Worm (Caenorhabditis elegans) whole organism, young adult: ENCODE results near the gene spp-12.

Experiments
- B0035.1 ChIP-seq: sonication (generic microtip); optimal IDR thresholded peaks from 2 replicates; lab custom pipeline; 2016; ENCODE audit warnings: missing genetic modification characterization, mild to moderate bottlenecking, missing compliant biosample characterization, missing genotype, missing genetic modification reagents
- B0261.1 ChIP-seq: sonication (generic microtip); optimal IDR thresholded peaks from 2 replicates; lab custom pipeline; 2016; ENCODE audit warnings: mild to moderate bottlenecking, missing genetic modification characterization, moderate library complexity, missing compliant biosample characterization
- F22D6.2 ChIP-seq: sonication (generic microtip); optimal IDR thresholded peaks from 2 replicates; lab custom pipeline; 2016; ENCODE audit warnings: mild to moderate bottlenecking, missing genetic modification characterization, missing compliant biosample characterization
- F33H1.4 ChIP-seq: fragments of 200-800 bp; sonication (Bioruptor generic); IDR thresholded peaks from 2 replicates; pipeline ENCODE4 v1.3.6; 2022; ENCODE audit warnings: missing genetic modification reagents, missing genetic modification characterization, missing compliant biosample characterization
- F49E8.2 ChIP-seq: sonication (generic microtip); optimal IDR thresholded peaks from 3 replicates; lab custom pipeline; 2017; ENCODE audit warnings: missing genetic modification characterization, mild to moderate bottlenecking, missing compliant biosample characterization, antibody characterized with exemption, moderate library complexity; ENCODE audit not compliant: insufficient read depth
- F52B5.7 ChIP-seq: sonication (generic microtip); optimal IDR thresholded peaks from 2 replicates; lab custom pipeline; 2016; ENCODE audit warnings: mild to moderate bottlenecking, missing genetic modification characterization, missing compliant biosample characterization
- F57C9.4 ChIP-seq: sonication (generic microtip); optimal IDR thresholded peaks from 2 replicates; lab custom pipeline; 2017; ENCODE audit warnings: mild to moderate bottlenecking, missing genetic modification characterization, missing compliant biosample characterization
- T07F8.4 ChIP-seq: sonication (generic microtip); optimal IDR thresholded peaks from 2 replicates; lab custom pipeline; 2016; ENCODE audit warnings: mild to moderate bottlenecking, missing genetic modification characterization, moderate library complexity, missing compliant biosample characterization
- Y95B8A.8 ChIP-seq: fragments of 200-800 bp; sonication (Bioruptor generic); IDR thresholded peaks from 2 replicates; pipeline ENCODE4 v1.3.6; 2022; ENCODE audit warnings: missing genetic modification reagents, missing genetic modification characterization, missing compliant biosample characterization
- akir-1 ChIP-seq: fragments of 200-800 bp; sonication (Bioruptor generic); optimal IDR thresholded peaks from 2 replicates; lab custom pipeline; 2018; ENCODE audit warnings: mild to moderate bottlenecking, missing genetic modification characterization, moderate library complexity, missing compliant biosample characterization
- aptf-2 ChIP-seq: fragments of 200-800 bp; sonication (Bioruptor generic); conservative IDR thresholded peaks from 2 replicates; pipeline ENCODE4 v1.3.6; 2022; ENCODE audit warnings: missing genetic modification reagents, missing genetic modification characterization, missing compliant biosample characterization
- attf-3 ChIP-seq: fragments of 200-800 bp; sonication (Bioruptor generic); conservative IDR thresholded peaks from 2 replicates; pipeline ENCODE4 v1.3.6; 2022; ENCODE audit warnings: missing genetic modification reagents, missing genetic modification characterization, missing compliant biosample characterization
- bed-1 ChIP-seq: fragments of 200-800 bp; sonication (Bioruptor generic); IDR thresholded peaks from 2 replicates; pipeline ENCODE4 v1.3.6; 2022; ENCODE audit warnings: missing genetic modification reagents, missing genetic modification characterization, missing compliant biosample characterization
- ceh-100 ChIP-seq: fragments of 200-800 bp; sonication (Bioruptor generic); IDR thresholded peaks from 2 replicates; pipeline ENCODE4 v1.3.6; 2022; ENCODE audit warnings: missing genetic modification reagents, missing genetic modification characterization, missing compliant biosample characterization
- ceh-40 ChIP-seq: fragments of 200-800 bp; sonication (Bioruptor generic); IDR thresholded peaks from 2 replicates; pipeline ENCODE4 v1.3.6; 2022; ENCODE audit warnings: missing genetic modification characterization, missing compliant biosample characterization
- ceh-79 ChIP-seq: sonication (generic microtip); optimal IDR thresholded peaks from 2 replicates; lab custom pipeline; 2017; ENCODE audit warnings: mild to moderate bottlenecking, missing genetic modification characterization, missing compliant biosample characterization
- dpff-1 ChIP-seq: sonication (generic microtip); optimal IDR thresholded peaks from 2 replicates; lab custom pipeline; 2017; ENCODE audit warnings: mild to moderate bottlenecking, missing genetic modification characterization, missing compliant biosample characterization
- gei-17 ChIP-seq: fragments of 200-800 bp; sonication (Bioruptor generic); optimal IDR thresholded peaks from 2 replicates; lab custom pipeline; 2018; ENCODE audit warnings: mild to moderate bottlenecking, missing genetic modification characterization, missing compliant biosample characterization
- hmg-20 ChIP-seq: fragments of 200-800 bp; sonication (Bioruptor generic); IDR thresholded peaks from 2 replicates; pipeline ENCODE4 v1.3.6; 2022; ENCODE audit warnings: missing genetic modification reagents, missing genetic modification characterization, missing compliant biosample characterization
- hsf-1 ChIP-seq: fragments of 200-800 bp; sonication (Bioruptor generic); IDR thresholded peaks from 2 replicates; pipeline ENCODE4 v1.3.6; 2022; ENCODE audit warnings: missing genetic modification reagents, missing genetic modification characterization, missing compliant biosample characterization
- lin-40 ChIP-seq: sonication (generic microtip); optimal IDR thresholded peaks from 2 replicates; lab custom pipeline; 2016; ENCODE audit warnings: missing genetic modification characterization, mild to moderate bottlenecking, missing compliant biosample characterization, missing genotype, missing genetic modification reagents
- lin-54 ChIP-seq: fragments of 200-800 bp; sonication (Bioruptor generic); optimal IDR thresholded peaks from 2 replicates; lab custom pipeline; 2018; ENCODE audit warnings: mild to moderate bottlenecking, missing genetic modification characterization, missing compliant biosample characterization
- madf-3 ChIP-seq: fragments of 200-800 bp; sonication (Bioruptor generic); IDR thresholded peaks from 2 replicates; pipeline ENCODE4 v1.3.6; 2022; ENCODE audit warnings: missing genetic modification reagents, missing genetic modification characterization, missing compliant biosample characterization
- madf-6 ChIP-seq: fragments of 200-800 bp; sonication (Bioruptor generic); IDR thresholded peaks from 2 replicates; pipeline ENCODE4 v1.3.6; 2022; ENCODE audit warnings: missing genetic modification reagents, missing genetic modification characterization, missing compliant biosample characterization
- mcd-1 ChIP-seq: fragments of 200-800 bp; sonication (Bioruptor generic); IDR thresholded peaks from 2 replicates; pipeline ENCODE4 v1.3.6; 2022; ENCODE audit warnings: missing genetic modification reagents, missing genetic modification characterization, missing compliant biosample characterization
- nhr-120 ChIP-seq: fragments of 200-800 bp; sonication (Bioruptor generic); IDR thresholded peaks from 2 replicates; pipeline ENCODE4 v1.3.6; 2022; ENCODE audit warnings: missing genetic modification characterization, missing compliant biosample characterization
- nhr-27 ChIP-seq: fragments of 200-800 bp; sonication (Bioruptor generic); optimal IDR thresholded peaks from 2 replicates; lab custom pipeline; 2018; ENCODE audit warnings: mild to moderate bottlenecking, missing genetic modification characterization, moderate library complexity, missing compliant biosample characterization
- nhr-80 ChIP-seq: sonication (generic microtip); optimal IDR thresholded peaks from 2 replicates; lab custom pipeline; 2016; ENCODE audit warnings: missing genetic modification characterization, missing compliant biosample characterization
- rcor-1 ChIP-seq: fragments of 200-800 bp; sonication (Bioruptor generic); IDR thresholded peaks from 2 replicates; pipeline ENCODE4 v1.3.6; 2022; ENCODE audit warnings: missing genetic modification reagents, missing genetic modification characterization, missing compliant biosample characterization
- sdz-38 ChIP-seq: sonication (generic microtip); optimal IDR thresholded peaks from 2 replicates; lab custom pipeline; 2016; ENCODE audit warnings: missing genotype, missing genetic modification characterization, missing compliant biosample characterization
- sea-2 ChIP-seq: fragments of 200-800 bp; sonication (Bioruptor generic); IDR thresholded peaks from 2 replicates; pipeline ENCODE4 v1.3.6; 2022; ENCODE audit warnings: missing genetic modification characterization, missing compliant biosample characterization
- snpc-1.1 ChIP-seq: sonication (generic microtip); optimal IDR thresholded peaks from 2 replicates; lab custom pipeline; 2017; ENCODE audit warnings: missing genetic modification characterization, mild to moderate bottlenecking, missing compliant biosample characterization, antibody characterized with exemption, moderate library complexity, missing genotype, missing genetic modification reagents; ENCODE audit not compliant: insufficient read depth
- snpc-4 ChIP-seq, 5 experiments: fragments of 150-350 bp in 1 of 5; sonication (generic microtip) in 4 of 5; optimal IDR thresholded peaks; 2 replicates each; lab custom pipeline; 2014 to 2018; ENCODE audit warnings: missing genetic modification characterization in 5 of 5, missing biosample characterization in 3 of 5, antibody characterized with exemption in 2 of 5, mild to moderate bottlenecking in 2 of 5, missing compliant biosample characterization in 2 of 5, missing genotype in 2 of 5, moderate library complexity in 2 of 5, missing genetic modification reagents in 1 of 5
- somi-1 ChIP-seq: fragments of 200-800 bp; sonication (Bioruptor generic); optimal IDR thresholded peaks from 2 replicates; lab custom pipeline; 2018; ENCODE audit warnings: mild to moderate bottlenecking, missing genetic modification characterization, missing compliant biosample characterization
- sptf-2 ChIP-seq: fragments of 200-800 bp; sonication (Bioruptor generic); optimal IDR thresholded peaks from 2 replicates; lab custom pipeline; 2018; ENCODE audit warnings: mild to moderate bottlenecking, missing genetic modification characterization, missing compliant biosample characterization
- tbp1 ChIP-seq: fragments of 200-800 bp; sonication (Bioruptor generic); optimal IDR thresholded peaks from 2 replicates; lab custom pipeline; 2018; ENCODE audit warnings: mild to moderate bottlenecking, missing genetic modification characterization, missing compliant biosample characterization
- unc-130 ChIP-seq: sonication (generic microtip); optimal IDR thresholded peaks from 2 replicates; lab custom pipeline; 2016; ENCODE audit warnings: missing genetic modification reagents, missing genetic modification characterization, missing compliant biosample characterization
- ztf-18 ChIP-seq: sonication (generic microtip); optimal IDR thresholded peaks from 2 replicates; lab custom pipeline; 2016; ENCODE audit warnings: missing genotype, mild to moderate bottlenecking, missing genetic modification characterization, missing compliant biosample characterization
- ztf-25 ChIP-seq: fragments of 200-800 bp; sonication (Bioruptor generic); IDR thresholded peaks from 2 replicates; pipeline ENCODE4 v1.3.6; 2022; ENCODE audit warnings: missing genetic modification reagents, missing genetic modification characterization, missing compliant biosample characterization
- ztf-28 ChIP-seq: fragments of 200-800 bp; sonication (Bioruptor generic); IDR thresholded peaks from 2 replicates; pipeline ENCODE4 v1.3.6; 2022; ENCODE audit warnings: missing genetic modification reagents, missing genetic modification characterization, missing compliant biosample characterization

Gene spp-12

ce11 chrV:13889516-13889915 lies at the start of gene spp-12:
Gene spp-12, plus strand, starts transcription at chrV:13889816.
- TF ChIP-seq sptf-2 (GFP tag; lab: Kevin White, UChicago) (no peak), B0261.1 (tag; lab: Kevin White, UChicago) (no peak), lin-40 (tag; lab: Kevin White, UChicago) (no peak), dpff-1 (no peak), hsf-1 (GFP tag; lab: Robert Waterston, UW) (no peak), Y95B8A.8 (GFP tag; lab: Robert Waterston, UW) (no peak), unc-130 (no peak), aptf-2 (no peak), madf-3 (GFP tag; lab: Robert Waterston, UW) (no peak), mcd-1 (GFP tag; lab: Robert Waterston, UW) (no peak), F49E8.2 (tag; lab: Kevin White, UChicago) (no peak), ztf-18 (no peak), snpc-4 (GFP tag; optimal IDR thresholded peaks at IDR 0.05; lab: Kevin White, UChicago) (no peak), snpc-4 (tag; optimal IDR thresholded peaks at IDR 0.05; lab: Kevin White, UChicago) (no peak), madf-6 (GFP tag; lab: Robert Waterston, UW) (no peak), ztf-28 (GFP tag; lab: Robert Waterston, UW) (no peak), somi-1 (GFP tag; lab: Kevin White, UChicago) (no peak), T07F8.4 (tag; lab: Kevin White, UChicago) (no peak), lin-54 (GFP tag; lab: Kevin White, UChicago) (no peak), F33H1.4 (GFP tag; lab: Robert Waterston, UW) (no peak)

- TF ChIP-seq nhr-120 (GFP tag; lab: Robert Waterston, UW), result no peak
- no peak for TF ChIP-seq snpc-1.1 (tag; lab: Kevin White, UChicago)
- no peak for TF ChIP-seq ztf-25 (GFP tag; lab: Robert Waterston, UW)
- no peak for TF ChIP-seq rcor-1
- no peak for TF ChIP-seq sdz-38 (tag; lab: Kevin White, UChicago)
- no peak for TF ChIP-seq F57C9.4 (tag; lab: Kevin White, UChicago)
- no peak for TF ChIP-seq ceh-79 (tag; lab: Kevin White, UChicago)
Observed at ce11 chrV:13840909-13841308, 48.7 kb upstream of the spp-12 start, which contains the start of gene srx-17. Gene srx-17, plus strand, starts transcription at chrV:13841209.

- TF ChIP-seq nhr-27 (tag; lab: Kevin White, UChicago) (no peak), mcd-1 (GFP tag; lab: Robert Waterston, UW) (no peak), bed-1 (no peak), F22D6.2 (tag; lab: Kevin White, UChicago) (no peak), tbp1 (no peak), B0035.1 (tag; lab: Kevin White, UChicago) (no peak), ceh-40 (GFP tag; lab: Robert Waterston, UW) (no peak), gei-17 (GFP tag; lab: Kevin White, UChicago) (no peak), ceh-79 (tag; lab: Kevin White, UChicago) (no peak), ztf-28 (GFP tag; lab: Robert Waterston, UW) (no peak), sptf-2 (GFP tag; lab: Kevin White, UChicago) (no peak), ceh-100 (no peak), nhr-80 (tag; lab: Kevin White, UChicago) (no peak), hmg-20 (no peak), madf-6 (GFP tag; lab: Robert Waterston, UW) (no peak), F52B5.7 (tag; lab: Kevin White, UChicago) (no peak), aptf-2 (no peak), sea-2 (GFP tag; lab: Robert Waterston, UW) (no peak), akir-1 (GFP tag; lab: Kevin White, UChicago) (no peak), attf-3 (GFP tag; lab: Robert Waterston, UW) (no peak)
Observed at ce11 chrV:13843147-13843546, 46.5 kb upstream of the spp-12 start, which contains the start of gene srx-130. Gene srx-130, plus strand, starts transcription at chrV:13843447.
